Worm (Caenorhabditis elegans) whole organism, early embryonic: ENCODE results near the gene sre-3.
A peak's percentile ranks its signal among the peaks of the same experiment; 100 is the strongest.

Experiments
- B0310.2 ChIP-seq: sonication (generic microtip); optimal IDR thresholded peaks from 2 replicates; lab custom pipeline; 2016; ENCODE audit warnings: mild to moderate bottlenecking, missing genetic modification characterization, missing compliant biosample characterization
- F13C5.2 ChIP-seq: sonication (generic microtip); optimal IDR thresholded peaks from 2 replicates; lab custom pipeline; 2017; ENCODE audit warnings: mild to moderate bottlenecking, missing genetic modification characterization, inconsistent platforms, missing compliant biosample characterization
- aly-1 ChIP-seq: sonication (generic microtip); optimal IDR thresholded peaks from 2 replicates; lab custom pipeline; 2016; ENCODE audit warnings: missing genetic modification characterization, missing compliant biosample characterization
- ama-1 ChIP-seq: fragments of 150-350 bp; optimal IDR thresholded peaks from 2 replicates; lab custom pipeline; 2014
- ceh-13 ChIP-seq: fragments of 200-800 bp; sonication (Bioruptor generic); optimal IDR thresholded peaks from 2 replicates; lab custom pipeline; 2018; ENCODE audit warnings: mild to moderate bottlenecking, missing genetic modification characterization, missing compliant biosample characterization
- ceh-36 ChIP-seq: sonication (generic microtip); optimal IDR thresholded peaks from 2 replicates; lab custom pipeline; 2016; ENCODE audit warnings: missing genetic modification characterization, inconsistent platforms, missing compliant biosample characterization
- ets-7 ChIP-seq: sonication (generic microtip); optimal IDR thresholded peaks from 2 replicates; lab custom pipeline; 2016; ENCODE audit warnings: missing genotype, missing genetic modification characterization, missing compliant biosample characterization
- flt-1 ChIP-seq: fragments of 200-800 bp; sonication (Bioruptor generic); IDR thresholded peaks from 2 replicates; pipeline ENCODE4 v1.3.6; 2022; ENCODE audit warnings: missing genetic modification characterization, missing compliant biosample characterization
- hmbx-1 ChIP-seq: sonication (generic microtip); optimal IDR thresholded peaks from 2 replicates; lab custom pipeline; 2016; ENCODE audit warnings: mild to moderate bottlenecking, missing genetic modification characterization, missing compliant biosample characterization
- hmg-4 ChIP-seq: fragments of 200-800 bp; sonication (Bioruptor generic); optimal IDR thresholded peaks from 2 replicates; lab custom pipeline; 2018; ENCODE audit warnings: mild to moderate bottlenecking, missing genetic modification characterization, missing compliant biosample characterization
- hnd-1 ChIP-seq: sonication (generic microtip); optimal IDR thresholded peaks from 2 replicates; lab custom pipeline; 2016; ENCODE audit warnings: missing genetic modification characterization, missing compliant biosample characterization
- pes-1 ChIP-seq: fragments of 200-800 bp; sonication (Bioruptor generic); IDR thresholded peaks from 2 replicates; pipeline ENCODE4 v1.3.6; 2022; ENCODE audit warnings: missing genetic modification reagents, missing genetic modification characterization, missing compliant biosample characterization
- scrt-1 ChIP-seq: fragments of 200-800 bp; sonication (Bioruptor generic); IDR thresholded peaks from 2 replicates; pipeline ENCODE4 v1.3.6; 2022; ENCODE audit warnings: missing genetic modification characterization, missing compliant biosample characterization
- sea-1 ChIP-seq: fragments of 200-800 bp; sonication (Bioruptor generic); conservative IDR thresholded peaks from 2 replicates; pipeline ENCODE4 v1.3.6; 2022; ENCODE audit warnings: missing genetic modification characterization, missing compliant biosample characterization
- tbx-11 ChIP-seq: fragments of 200-800 bp; sonication (Bioruptor generic); IDR thresholded peaks from 2 replicates; pipeline ENCODE4 v1.3.6; 2022; ENCODE audit warnings: missing genetic modification characterization, missing compliant biosample characterization
- tbx-37 ChIP-seq: fragments of 200-800 bp; sonication (Bioruptor generic); conservative IDR thresholded peaks from 2 replicates; pipeline ENCODE4 v1.3.6; 2022; ENCODE audit warnings: missing genetic modification reagents, missing genetic modification characterization, missing compliant biosample characterization
- tra-4 ChIP-seq: sonication (generic microtip); optimal IDR thresholded peaks from 2 replicates; lab custom pipeline; 2017; ENCODE audit warnings: missing genetic modification characterization, missing compliant biosample characterization

sre-3 gene

ce11 chrII:7392052-7392694 lies 6.6 kb downstream of the sre-3 start:
- TF ChIP-seq aly-1 (tag; lab: Kevin White, UChicago) = no peak
- peak; percentile 50 for TF ChIP-seq F13C5.2

- TF ChIP-seq ceh-13 (GFP tag; lab: Kevin White, UChicago) (no peak), scrt-1 (GFP tag; lab: Robert Waterston, UW) (no peak)
Measured at ce11 chrII:7393393-7393792, 7.9 kb downstream of the sre-3 start.

- TF ChIP-seq ets-7 (tag; lab: Kevin White, UChicago) (no peak), tbx-11 (no peak), ceh-36 (tag; lab: Kevin White, UChicago) (no peak), scrt-1 (GFP tag; lab: Robert Waterston, UW) (no peak)
Measured at ce11 chrII:7393922-7394689, 8.6 kb downstream of the sre-3 start.

ce11 chrII:7394690-7395054 lies 9.1 kb downstream of the sre-3 start, which contains the start of gene bath-44:
Gene bath-44 (plus strand): TSS chrII:7394955.
- TF ChIP-seq scrt-1 (GFP tag; lab: Robert Waterston, UW) (no peak), sea-1 (GFP tag; lab: Robert Waterston, UW) (no peak), tbx-37 (GFP tag; lab: Robert Waterston, UW) (no peak), F13C5.2 (no peak), ama-1 (lab: Kevin White, UChicago) (no peak), aly-1 (tag; lab: Kevin White, UChicago) (no peak), flt-1 (GFP tag; lab: Robert Waterston, UW) (no peak), hnd-1 (tag; lab: Kevin White, UChicago) (no peak), hmbx-1 (tag; lab: Kevin White, UChicago) (no peak), pes-1 (GFP tag; lab: Robert Waterston, UW) (no peak), hmg-4 (no peak), ceh-13 (GFP tag; lab: Kevin White, UChicago) (no peak), tbx-11 (no peak)

ce11 chrII:7396081-7396480 lies 10.5 kb downstream of the sre-3 start:
- TF ChIP-seq pes-1 (GFP tag; lab: Robert Waterston, UW) (no peak), hnd-1 (tag; lab: Kevin White, UChicago) (no peak), flt-1 (GFP tag; lab: Robert Waterston, UW) (no peak), ceh-13 (GFP tag; lab: Kevin White, UChicago) (no peak)

- TF ChIP-seq F13C5.2 (no peak), pes-1 (GFP tag; lab: Robert Waterston, UW) (no peak), tbx-37 (GFP tag; lab: Robert Waterston, UW) (no peak), ets-7 (tag; lab: Kevin White, UChicago) (no peak), hmbx-1 (tag; lab: Kevin White, UChicago) (no peak), aly-1 (tag; lab: Kevin White, UChicago) (no peak)
Measured at ce11 chrII:7397273-7397840, 11.8 kb downstream of the sre-3 start.

- TF ChIP-seq aly-1 (tag; lab: Kevin White, UChicago) (no peak), F13C5.2 (no peak), B0310.2 (tag; lab: Kevin White, UChicago) (no peak), ets-7 (tag; lab: Kevin White, UChicago) (no peak), tbx-37 (GFP tag; lab: Robert Waterston, UW) (no peak), hmbx-1 (tag; lab: Kevin White, UChicago) (no peak), ceh-36 (tag; lab: Kevin White, UChicago) (no peak), ceh-13 (GFP tag; lab: Kevin White, UChicago) (no peak), hnd-1 (tag; lab: Kevin White, UChicago) (no peak), tbx-11 (no peak), scrt-1 (GFP tag; lab: Robert Waterston, UW) (no peak), hmg-4 (no peak), sea-1 (GFP tag; lab: Robert Waterston, UW) (no peak), flt-1 (GFP tag; lab: Robert Waterston, UW) (no peak), tra-4 (no peak)
Measured at ce11 chrII:7398712-7399111, 13.2 kb downstream of the sre-3 start, which contains the start of gene C07D10.1. Gene C07D10.1 (plus strand): TSS chrII:7399012.

- TF ChIP-seq tra-4 (no peak), sea-1 (GFP tag; lab: Robert Waterston, UW) (no peak), flt-1 (GFP tag; lab: Robert Waterston, UW) (no peak), ets-7 (tag; lab: Kevin White, UChicago) (no peak), aly-1 (tag; lab: Kevin White, UChicago) (no peak), tbx-11 (no peak), F13C5.2 (no peak), B0310.2 (tag; lab: Kevin White, UChicago) (no peak)
Measured at ce11 chrII:7402625-7403024, 17.1 kb downstream of the sre-3 start, which contains the start of gene nas-7. Gene nas-7 (minus strand): TSS chrII:7402725.
